Worm (Caenorhabditis elegans) whole organism, late embryonic: ENCODE data around the gene B0563.8.

Experiments used
- C08G9.2 ChIP-seq: sonication (generic microtip); optimal IDR thresholded peaks from 2 replicates; lab custom pipeline; 2016; ENCODE audit warnings: mild to moderate bottlenecking, missing genetic modification characterization, moderate library complexity, missing compliant biosample characterization
- F13H6.1 ChIP-seq: sonication (generic microtip); optimal IDR thresholded peaks from 2 replicates; lab custom pipeline; 2016; ENCODE audit warnings: missing genetic modification characterization, missing compliant biosample characterization
- K02D7.2 ChIP-seq: sonication (generic microtip); optimal IDR thresholded peaks from 2 replicates; lab custom pipeline; 2017; ENCODE audit warnings: mild to moderate bottlenecking, missing genetic modification characterization, missing compliant biosample characterization
- K09A11.1 ChIP-seq: sonication (generic microtip); optimal IDR thresholded peaks from 2 replicates; lab custom pipeline; 2017; ENCODE audit warnings: antibody characterized with exemption, mild to moderate bottlenecking, missing genetic modification characterization, missing compliant biosample characterization; ENCODE audit not compliant: insufficient read depth
- T23F11.4 ChIP-seq: fragments of 200-800 bp; sonication (Bioruptor generic); optimal IDR thresholded peaks from 2 replicates; lab custom pipeline; 2018; ENCODE audit warnings: mild to moderate bottlenecking, missing genetic modification characterization, missing compliant biosample characterization
- ahr-1 ChIP-seq: sonication (generic microtip); optimal IDR thresholded peaks from 2 replicates; lab custom pipeline; 2016; ENCODE audit warnings: missing genetic modification characterization, missing compliant biosample characterization
- ceh-18 ChIP-seq: sonication (generic microtip); optimal IDR thresholded peaks from 2 replicates; lab custom pipeline; 2016; ENCODE audit warnings: missing genetic modification characterization, missing compliant biosample characterization
- ceh-2 ChIP-seq: sonication (generic microtip); optimal IDR thresholded peaks from 2 replicates; lab custom pipeline; 2016; ENCODE audit warnings: missing genotype, missing genetic modification characterization, missing compliant biosample characterization
- ceh-48 ChIP-seq: sonication (generic microtip); optimal IDR thresholded peaks from 2 replicates; lab custom pipeline; 2016; ENCODE audit warnings: missing genetic modification characterization, inconsistent platforms, missing compliant biosample characterization
- ceh-9 ChIP-seq: sonication (generic microtip); optimal IDR thresholded peaks from 2 replicates; lab custom pipeline; 2016; ENCODE audit warnings: mild to moderate bottlenecking, missing genetic modification characterization, inconsistent platforms, missing compliant biosample characterization
- dmd-4 ChIP-seq: sonication (generic microtip); optimal IDR thresholded peaks from 2 replicates; lab custom pipeline; 2016; ENCODE audit warnings: borderline replicate concordance, missing genetic modification characterization, missing compliant biosample characterization
- fax-1 ChIP-seq: sonication (generic microtip); optimal IDR thresholded peaks from 2 replicates; lab custom pipeline; 2016; ENCODE audit warnings: missing genotype, missing genetic modification characterization, missing compliant biosample characterization
- fkh-10 ChIP-seq: fragments of 150-350 bp; optimal IDR thresholded peaks from 2 replicates; lab custom pipeline; 2014; ENCODE audit warnings: missing biosample characterization, missing genetic modification reagents, missing genetic modification characterization
- gmeb-2 ChIP-seq: sonication (generic microtip); optimal IDR thresholded peaks from 2 replicates; lab custom pipeline; 2016; ENCODE audit warnings: missing genetic modification characterization, inconsistent platforms, missing compliant biosample characterization
- hlh-13 ChIP-seq: fragments of 200-800 bp; sonication (Bioruptor generic); optimal IDR thresholded peaks from 2 replicates; lab custom pipeline; 2018; ENCODE audit warnings: mild to moderate bottlenecking, missing genetic modification characterization, missing compliant biosample characterization
- hlh-15 ChIP-seq: sonication (generic microtip); optimal IDR thresholded peaks from 2 replicates; lab custom pipeline; 2016; ENCODE audit warnings: missing genetic modification characterization, missing compliant biosample characterization
- hlh-30 ChIP-seq: sonication (generic microtip); optimal IDR thresholded peaks from 2 replicates; lab custom pipeline; 2017; ENCODE audit warnings: antibody characterized with exemption, missing genetic modification characterization, missing compliant biosample characterization; ENCODE audit not compliant: insufficient read depth
- hlh-6 ChIP-seq: sonication (generic microtip); optimal IDR thresholded peaks from 2 replicates; lab custom pipeline; 2016; ENCODE audit warnings: missing genotype, missing genetic modification characterization, missing compliant biosample characterization
- hlh-8 ChIP-seq: sonication (generic microtip); optimal IDR thresholded peaks from 2 replicates; lab custom pipeline; 2016; ENCODE audit warnings: missing genotype, missing genetic modification characterization, missing compliant biosample characterization
- madf-2 ChIP-seq: sonication (generic microtip); optimal IDR thresholded peaks from 2 replicates; lab custom pipeline; 2017; ENCODE audit warnings: missing genetic modification characterization, missing compliant biosample characterization
- mec-3 ChIP-seq: sonication (generic microtip); optimal IDR thresholded peaks from 2 replicates; lab custom pipeline; 2016; ENCODE audit warnings: borderline replicate concordance, missing genetic modification characterization, missing compliant biosample characterization
- nfya-1 ChIP-seq: sonication (generic microtip); optimal IDR thresholded peaks from 2 replicates; lab custom pipeline; 2017; ENCODE audit warnings: missing genetic modification characterization, mild to moderate bottlenecking, missing compliant biosample characterization, antibody characterized with exemption, moderate library complexity
- nhr-232 ChIP-seq: sonication (generic microtip); optimal IDR thresholded peaks from 2 replicates; lab custom pipeline; 2016; ENCODE audit warnings: missing genetic modification characterization, missing compliant biosample characterization
- npax-4 ChIP-seq: sonication (generic microtip); optimal IDR thresholded peaks from 2 replicates; lab custom pipeline; 2016; ENCODE audit warnings: missing genetic modification characterization, missing compliant biosample characterization
- pag-3 ChIP-seq: sonication (generic microtip); optimal IDR thresholded peaks from 2 replicates; lab custom pipeline; 2016; ENCODE audit warnings: missing compliant biosample characterization, missing genetic modification characterization, borderline replicate concordance
- pat-9 ChIP-seq: fragments of 200-800 bp; sonication (Bioruptor generic); optimal IDR thresholded peaks from 2 replicates; lab custom pipeline; 2018; ENCODE audit warnings: mild to moderate bottlenecking, missing genetic modification characterization, moderate library complexity, missing compliant biosample characterization
- pax-1 ChIP-seq: fragments of 150-350 bp; optimal IDR thresholded peaks from 2 replicates; lab custom pipeline; 2014; ENCODE audit warnings: missing biosample characterization, missing genetic modification characterization
- pha-4 ChIP-seq: fragments of 150-350 bp; optimal IDR thresholded peaks from 2 replicates; lab custom pipeline; 2018; ENCODE audit warnings: missing biosample characterization, missing genetic modification reagents, missing genetic modification characterization
- rnt-1 ChIP-seq: sonication (generic microtip); optimal IDR thresholded peaks from 2 replicates; lab custom pipeline; 2016; ENCODE audit warnings: missing genetic modification characterization, missing compliant biosample characterization
- sdc-2 ChIP-seq: sonication (generic microtip); optimal IDR thresholded peaks from 2 replicates; lab custom pipeline; 2016; ENCODE audit warnings: missing genotype, missing genetic modification characterization, missing compliant biosample characterization
- sox-4 ChIP-seq: sonication (generic microtip); optimal IDR thresholded peaks from 2 replicates; lab custom pipeline; 2017; ENCODE audit warnings: mild to moderate bottlenecking, missing genetic modification characterization, inconsistent platforms, missing compliant biosample characterization
- tbx-2 ChIP-seq: sonication (generic microtip); optimal IDR thresholded peaks from 2 replicates; lab custom pipeline; 2016; ENCODE audit warnings: missing genetic modification characterization, missing compliant biosample characterization
- unc-3 ChIP-seq, 2 experiments: fragments of 200-800 bp in 1 of 2; sonication (Bioruptor generic) in 1 of 2; sonication (generic microtip) in 1 of 2; conservative IDR thresholded peaks in 1 of 2; optimal IDR thresholded peaks in 1 of 2; 2 replicates each; pipeline versions ENCODE4 v1.3.6 to Lab custom; 2016 to 2022; ENCODE audit warnings: missing compliant biosample characterization in 2 of 2, missing genetic modification characterization in 2 of 2, missing genetic modification reagents in 1 of 2
- unc-42 ChIP-seq: sonication (generic microtip); optimal IDR thresholded peaks from 2 replicates; lab custom pipeline; 2016; ENCODE audit warnings: missing genotype, missing genetic modification characterization, missing compliant biosample characterization
- unc-55 ChIP-seq: sonication (generic microtip); optimal IDR thresholded peaks from 2 replicates; lab custom pipeline; 2017; ENCODE audit warnings: missing biosample characterization, missing genetic modification reagents, missing genetic modification characterization
- unc-86 ChIP-seq: sonication (generic microtip); optimal IDR thresholded peaks from 2 replicates; lab custom pipeline; 2016; ENCODE audit warnings: missing genetic modification characterization, missing compliant biosample characterization

The B0563.8 gene

ce11 chrX:9168239-9168638 is 6.1 kb downstream of the B0563.8 start, which contains the start of gene B0563.9:
B0563.9 (plus strand) TSS chrX:9168539.
- TF ChIP-seq fkh-10 (GFP tag; lab: Kevin White, UChicago) (no peak), dmd-4 (tag; lab: Kevin White, UChicago) (no peak), npax-4 (tag; lab: Kevin White, UChicago) (no peak), ceh-2 (tag; lab: Kevin White, UChicago) (no peak), madf-2 (tag; lab: Kevin White, UChicago) (no peak), ahr-1 (tag; lab: Kevin White, UChicago) (no peak), hlh-6 (tag; lab: Kevin White, UChicago) (no peak), hlh-15 (tag; lab: Kevin White, UChicago) (no peak), unc-86 (tag; lab: Kevin White, UChicago) (no peak), sdc-2 (no peak), unc-42 (tag; lab: Kevin White, UChicago) (no peak), unc-55 (GFP tag; lab: Kevin White, UChicago) (no peak), tbx-2 (no peak), ceh-9 (no peak), hlh-30 (tag; lab: Kevin White, UChicago) (no peak), pag-3 (tag; lab: Kevin White, UChicago) (no peak)
- TF ChIP-seq, all 69 proteins: peak for 0

DNA sequence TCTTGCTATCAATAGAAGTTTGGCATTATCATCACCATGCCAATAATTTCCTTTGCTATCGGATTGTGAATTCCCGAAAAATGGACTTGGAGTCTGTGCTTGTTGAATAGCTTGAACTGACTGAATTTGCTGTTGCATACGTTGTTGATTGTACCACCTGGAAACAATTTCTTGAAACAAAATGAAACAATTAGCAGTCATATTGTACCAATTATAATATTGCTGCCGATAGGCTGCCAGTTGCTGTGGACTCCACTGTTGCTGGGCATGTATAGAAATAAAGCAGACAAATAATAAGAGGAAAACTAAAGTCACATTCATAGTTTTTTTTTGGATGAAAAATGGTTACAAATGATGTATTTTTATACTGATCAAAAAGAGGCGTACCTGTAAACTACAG is 7.4 kb downstream of the B0563.8 start, which contains the start of gene B0563.10:
Gene B0563.10 (minus strand): TSS at position 325 of the 400 bp plus-strand sequence.
- TF ChIP-seq nhr-232 (tag; lab: Kevin White, UChicago) (no peak), nfya-1 (tag; lab: Kevin White, UChicago) (no peak), unc-55 (GFP tag; lab: Kevin White, UChicago) (no peak), hlh-13 (GFP tag; lab: Kevin White, UChicago) (no peak), K09A11.1 (no peak), K02D7.2 (tag; lab: Kevin White, UChicago) (no peak), sox-4 (tag; lab: Kevin White, UChicago) (no peak)

DNA sequence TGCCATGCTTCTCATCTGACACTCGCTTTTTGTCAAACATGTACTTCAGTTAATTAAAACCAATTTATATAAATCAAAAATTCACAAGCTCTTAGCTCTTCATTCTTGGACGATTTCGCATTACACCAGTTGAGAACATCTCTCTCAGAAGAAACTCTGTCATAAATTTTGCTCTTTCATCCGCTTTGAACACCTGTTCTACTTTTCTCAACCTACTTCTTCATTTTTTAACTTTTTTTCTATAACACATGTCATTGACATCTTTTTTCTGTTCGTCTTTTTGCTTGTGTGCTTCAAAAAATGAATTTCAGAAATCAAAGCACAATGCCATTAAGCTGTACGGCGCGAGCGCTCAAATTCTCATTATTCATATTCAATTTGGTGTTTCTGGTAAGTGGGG is 11.4 kb downstream of the B0563.8 start, which contains the start of gene tsp-11:
Gene tsp-11 (plus strand): TSS at position 301 of the 400 bp plus-strand sequence.
- TF ChIP-seq rnt-1 (no peak), F13H6.1 (tag; lab: Kevin White, UChicago) (no peak), pha-4 (tag; lab: Kevin White, UChicago) (no peak), fax-1 (tag; lab: Kevin White, UChicago) (no peak), ceh-9 (no peak), hlh-30 (tag; lab: Kevin White, UChicago) (no peak), mec-3 (tag; lab: Kevin White, UChicago) (no peak), C08G9.2 (tag; lab: Kevin White, UChicago) (no peak), ceh-18 (no peak), unc-3 (GFP tag; conservative IDR thresholded peaks at IDR 0.05; lab: Robert Waterston, UW) (no peak), unc-3 (tag; optimal IDR thresholded peaks at IDR 0.05; lab: Kevin White, UChicago) (no peak), T23F11.4 (GFP tag; lab: Kevin White, UChicago) (no peak), pax-1 (no peak), gmeb-2 (tag; lab: Kevin White, UChicago) (no peak), hlh-8 (tag; lab: Kevin White, UChicago) (no peak), pat-9 (tag; lab: Kevin White, UChicago) (no peak), ceh-48 (tag; lab: Kevin White, UChicago) (no peak)
